Worm (Caenorhabditis elegans) whole organism, young adult: ENCODE results near the gene cest-16.

Experiments
- C06A6.2 ChIP-seq: fragments of 200-800 bp; sonication (Bioruptor generic); conservative IDR thresholded peaks from 2 replicates; pipeline ENCODE4 v1.3.6; 2022; ENCODE audit warnings: missing genetic modification characterization, missing compliant biosample characterization
- C17E4.6 ChIP-seq: fragments of 200-800 bp; sonication (Bioruptor generic); IDR thresholded peaks from 2 replicates; pipeline ENCODE4 v1.3.6; 2022; ENCODE audit warnings: missing genetic modification reagents, missing genetic modification characterization, missing compliant biosample characterization
- F23B12.7 ChIP-seq: sonication (generic microtip); optimal IDR thresholded peaks from 2 replicates; lab custom pipeline; 2017; ENCODE audit warnings: missing genetic modification characterization, mild to moderate bottlenecking, missing compliant biosample characterization, antibody characterized with exemption, moderate library complexity; ENCODE audit not compliant: insufficient read depth
- F57C9.4 ChIP-seq: sonication (generic microtip); optimal IDR thresholded peaks from 2 replicates; lab custom pipeline; 2017; ENCODE audit warnings: mild to moderate bottlenecking, missing genetic modification characterization, missing compliant biosample characterization
- K12H6.12 ChIP-seq: fragments of 200-800 bp; sonication (Bioruptor generic); optimal IDR thresholded peaks from 2 replicates; lab custom pipeline; 2018; ENCODE audit warnings: mild to moderate bottlenecking, missing genetic modification characterization, missing compliant biosample characterization
- Y95B8A.8 ChIP-seq: fragments of 200-800 bp; sonication (Bioruptor generic); IDR thresholded peaks from 2 replicates; pipeline ENCODE4 v1.3.6; 2022; ENCODE audit warnings: missing genetic modification reagents, missing genetic modification characterization, missing compliant biosample characterization
- ZK185.1 ChIP-seq: sonication (generic microtip); optimal IDR thresholded peaks from 2 replicates; lab custom pipeline; 2016; ENCODE audit warnings: mild to moderate bottlenecking, missing genetic modification characterization, missing compliant biosample characterization; ENCODE audit not compliant: poor library complexity, severe bottlenecking
- atf-7 ChIP-seq: sonication (generic microtip); optimal IDR thresholded peaks from 2 replicates; lab custom pipeline; 2017; ENCODE audit warnings: mild to moderate bottlenecking, missing genetic modification characterization, missing compliant biosample characterization
- cebp-1 ChIP-seq, 2 experiments: fragments of 200-800 bp in 1 of 2; sonication (Bioruptor generic) in 1 of 2; sonication (generic microtip) in 1 of 2; IDR thresholded peaks in 1 of 2; optimal IDR thresholded peaks in 1 of 2; 2 replicates each; pipeline versions ENCODE4 v1.3.6 to Lab custom; 2017 to 2022; ENCODE audit warnings: missing compliant biosample characterization in 2 of 2, missing genetic modification characterization in 2 of 2, mild to moderate bottlenecking in 1 of 2, missing genetic modification reagents in 1 of 2, moderate library complexity in 1 of 2
- ceh-27 ChIP-seq: fragments of 200-800 bp; sonication (Bioruptor generic); optimal IDR thresholded peaks from 2 replicates; lab custom pipeline; 2018; ENCODE audit warnings: mild to moderate bottlenecking, missing genetic modification characterization, moderate library complexity, missing compliant biosample characterization
- egrh-3 ChIP-seq: fragments of 200-800 bp; sonication (Bioruptor generic); IDR thresholded peaks from 2 replicates; pipeline ENCODE4 v1.3.6; 2022; ENCODE audit warnings: missing genetic modification reagents, missing genetic modification characterization, missing compliant biosample characterization
- ets-4 ChIP-seq: fragments of 200-800 bp; sonication (Bioruptor generic); optimal IDR thresholded peaks from 2 replicates; lab custom pipeline; 2018; ENCODE audit warnings: mild to moderate bottlenecking, missing genetic modification characterization, missing compliant biosample characterization
- gei-17 ChIP-seq: fragments of 200-800 bp; sonication (Bioruptor generic); optimal IDR thresholded peaks from 2 replicates; lab custom pipeline; 2018; ENCODE audit warnings: mild to moderate bottlenecking, missing genetic modification characterization, missing compliant biosample characterization
- hmg-1.2 ChIP-seq: fragments of 200-800 bp; sonication (Bioruptor generic); IDR thresholded peaks from 2 replicates; pipeline ENCODE4 v1.3.6; 2022; ENCODE audit warnings: missing genetic modification reagents, missing genetic modification characterization, missing compliant biosample characterization
- hsf-1 ChIP-seq: fragments of 200-800 bp; sonication (Bioruptor generic); IDR thresholded peaks from 2 replicates; pipeline ENCODE4 v1.3.6; 2022; ENCODE audit warnings: missing genetic modification reagents, missing genetic modification characterization, missing compliant biosample characterization
- lag-1 ChIP-seq: fragments of 200-800 bp; sonication (Bioruptor generic); IDR thresholded peaks from 2 replicates; pipeline ENCODE4 v1.3.6; 2022; ENCODE audit warnings: missing genetic modification reagents, missing genetic modification characterization, missing compliant biosample characterization
- let-526 ChIP-seq: fragments of 200-800 bp; sonication (Bioruptor generic); IDR thresholded peaks from 2 replicates; pipeline ENCODE4 v1.3.6; 2022; ENCODE audit warnings: missing genetic modification reagents, missing genetic modification characterization, missing compliant biosample characterization
- let-607 ChIP-seq, 2 experiments: fragments of 200-800 bp in 1 of 2; sonication (Bioruptor generic) in 1 of 2; sonication (generic microtip) in 1 of 2; optimal IDR thresholded peaks; 2 replicates each; lab custom pipeline; 2016 to 2018; ENCODE audit warnings: mild to moderate bottlenecking in 2 of 2, missing compliant biosample characterization in 2 of 2, missing genetic modification characterization in 2 of 2, moderate library complexity in 2 of 2, missing genotype in 1 of 2
- lsl-1 ChIP-seq: fragments of 200-800 bp; sonication (Bioruptor generic); optimal IDR thresholded peaks from 2 replicates; lab custom pipeline; 2018; ENCODE audit warnings: mild to moderate bottlenecking, missing genetic modification characterization, moderate library complexity, missing compliant biosample characterization
- nfyb-1 ChIP-seq: fragments of 200-800 bp; sonication (Bioruptor generic); IDR thresholded peaks from 2 replicates; pipeline ENCODE4 v1.3.6; 2022; ENCODE audit warnings: missing genetic modification reagents, missing genetic modification characterization, missing compliant biosample characterization
- nhr-80 ChIP-seq: sonication (generic microtip); optimal IDR thresholded peaks from 2 replicates; lab custom pipeline; 2016; ENCODE audit warnings: missing genetic modification characterization, missing compliant biosample characterization
- nhr-90 ChIP-seq: sonication (generic microtip); optimal IDR thresholded peaks from 2 replicates; lab custom pipeline; 2016; ENCODE audit warnings: missing genotype, mild to moderate bottlenecking, missing genetic modification characterization, missing compliant biosample characterization
- repo-1 ChIP-seq: sonication (generic microtip); optimal IDR thresholded peaks from 2 replicates; lab custom pipeline; 2017; ENCODE audit warnings: mild to moderate bottlenecking, missing genetic modification characterization, missing compliant biosample characterization
- snpc-3.4 ChIP-seq: sonication (generic microtip); optimal IDR thresholded peaks from 2 replicates; lab custom pipeline; 2017; ENCODE audit warnings: missing genetic modification characterization, mild to moderate bottlenecking, missing compliant biosample characterization, antibody characterized with exemption, moderate library complexity, missing genotype, missing genetic modification reagents
- snpc-4 ChIP-seq, 5 experiments: fragments of 150-350 bp in 1 of 5; sonication (generic microtip) in 4 of 5; optimal IDR thresholded peaks; 2 replicates each; lab custom pipeline; 2014 to 2018; ENCODE audit warnings: missing genetic modification characterization in 5 of 5, missing biosample characterization in 3 of 5, antibody characterized with exemption in 2 of 5, mild to moderate bottlenecking in 2 of 5, missing compliant biosample characterization in 2 of 5, missing genotype in 2 of 5, moderate library complexity in 2 of 5, missing genetic modification reagents in 1 of 5
- tlf-1 ChIP-seq: fragments of 200-800 bp; sonication (Bioruptor generic); optimal IDR thresholded peaks from 2 replicates; lab custom pipeline; 2018; ENCODE audit warnings: mild to moderate bottlenecking, missing genetic modification characterization, missing compliant biosample characterization
- unc-62 ChIP-seq: fragments of 150-350 bp; optimal IDR thresholded peaks from 2 replicates; lab custom pipeline; 2014; ENCODE audit warnings: missing biosample characterization, missing genetic modification reagents, missing genetic modification characterization
- zfh-2 ChIP-seq: fragments of 200-800 bp; sonication (Bioruptor generic); conservative IDR thresholded peaks from 2 replicates; pipeline ENCODE4 v1.3.6; 2022; ENCODE audit warnings: missing genetic modification reagents, missing genetic modification characterization, missing compliant biosample characterization
- ztf-22 ChIP-seq: fragments of 200-800 bp; sonication (Bioruptor generic); optimal IDR thresholded peaks from 2 replicates; lab custom pipeline; 2018; ENCODE audit warnings: mild to moderate bottlenecking, missing genetic modification characterization, moderate library complexity, missing compliant biosample characterization
- ztf-3 ChIP-seq: fragments of 200-800 bp; sonication (Bioruptor generic); optimal IDR thresholded peaks from 2 replicates; lab custom pipeline; 2018; ENCODE audit warnings: mild to moderate bottlenecking, missing genetic modification characterization, missing compliant biosample characterization
- ztf-6 ChIP-seq: fragments of 200-800 bp; sonication (Bioruptor generic); IDR thresholded peaks from 2 replicates; pipeline ENCODE4 v1.3.6; 2022; ENCODE audit warnings: missing genetic modification reagents, missing genetic modification characterization, missing compliant biosample characterization

Gene cest-16

DNA sequence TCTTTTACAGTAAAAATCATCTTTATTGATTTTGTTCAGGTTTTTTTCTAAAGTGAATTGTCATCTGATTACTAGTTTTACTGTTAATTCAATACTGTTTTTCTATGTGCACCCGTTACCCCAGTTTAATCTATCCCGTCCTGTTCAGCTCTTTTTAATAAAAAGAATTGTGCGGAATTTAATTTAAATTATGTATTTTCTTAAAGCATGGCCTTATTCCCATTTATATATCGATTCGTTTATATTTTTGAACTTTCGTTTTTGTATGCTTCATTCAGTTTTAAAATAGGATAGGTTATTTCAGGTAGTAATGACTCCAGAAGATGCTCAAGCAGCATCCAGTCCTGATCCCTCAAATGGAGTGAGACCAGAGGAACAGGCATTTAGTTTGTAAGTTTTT is 33.0 kb upstream of the cest-16 start, which contains the start of gene W05H9.2:
Gene W05H9.2 (plus strand): TSS at position 301 of the 400 bp plus-strand sequence.
- no peak for TF ChIP-seq egrh-3
- TF ChIP-seq lsl-1 (GFP tag; lab: Kevin White, UChicago): no peak
- TF ChIP-seq zfh-2 (GFP tag; lab: Robert Waterston, UW): no peak

DNA sequence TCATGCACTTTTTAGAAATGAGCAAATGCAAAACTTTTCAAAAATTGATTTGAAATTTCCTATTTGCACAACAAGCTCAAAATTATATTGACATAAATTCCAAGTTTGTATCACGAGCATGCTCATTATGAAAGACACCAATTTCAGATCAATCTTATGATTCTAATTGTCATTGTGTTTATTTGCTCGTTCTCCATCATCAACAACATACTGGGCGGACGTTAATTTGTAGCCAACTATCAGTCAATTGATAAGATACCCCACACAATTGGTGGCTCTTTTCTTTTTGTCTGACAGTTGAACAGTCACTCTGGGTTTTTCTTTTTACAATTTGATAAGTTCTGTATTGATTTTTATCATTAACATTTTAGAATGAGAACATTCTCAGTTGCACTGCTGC is 28.0 kb upstream of the cest-16 start, which contains the start of gene lro-1:
Gene lro-1 (plus strand): TSS at position 372 of the 400 bp plus-strand sequence.
- TF ChIP-seq atf-7 (peak; percentile 68), ZK185.1 (tag; lab: Kevin White, UChicago) (peak; percentile 21), K12H6.12 (tag; lab: Kevin White, UChicago) (no peak), nhr-80 (tag; lab: Kevin White, UChicago) (peak; percentile 94), unc-62 (peak; percentile 57), tlf-1 (peak; percentile 33), C17E4.6 (GFP tag; lab: Robert Waterston, UW) (no peak), ztf-3 (no peak), ceh-27 (no peak), F57C9.4 (tag; lab: Kevin White, UChicago) (no peak), let-607 (tag; optimal IDR thresholded peaks at IDR 0.05; lab: Kevin White, UChicago) (peak; percentile 9 to 53), repo-1 (tag; lab: Kevin White, UChicago) (no peak), gei-17 (GFP tag; lab: Kevin White, UChicago) (peak; percentile 2), ets-4 (GFP tag; lab: Kevin White, UChicago) (peak; percentile 70), C06A6.2 (no peak), snpc-4 (GFP tag; optimal IDR thresholded peaks at IDR 0.05; lab: Kevin White, UChicago) (no peak), snpc-4 (tag; optimal IDR thresholded peaks at IDR 0.05; lab: Kevin White, UChicago) (peak in 1 of 4 experiments; percentile 8), ztf-22 (GFP tag; lab: Kevin White, UChicago) (no peak), cebp-1 (GFP tag; IDR thresholded peaks at IDR 0.05; lab: Robert Waterston, UW) (no peak), cebp-1 (tag; optimal IDR thresholded peaks at IDR 0.05; lab: Kevin White, UChicago) (peak; percentile 75), ztf-6 (GFP tag; lab: Robert Waterston, UW) (no peak), hmg-1.2 (GFP tag; lab: Robert Waterston, UW) (no peak), lag-1 (GFP tag; lab: Robert Waterston, UW) (no peak), let-526 (GFP tag; lab: Robert Waterston, UW) (peak; percentile 37; the same call in 1 of the 2 replicates), nhr-90 (tag; lab: Kevin White, UChicago) (no peak)

ce11 chrX:6273772-6274171 is 26.0 kb upstream of the cest-16 start:
- 0 out of 2 replicates have a peak, but pooled peaks have one; percentile 12 for TF ChIP-seq nfyb-1
- TF ChIP-seq repo-1 (tag; lab: Kevin White, UChicago): peak; percentile 21
- TF ChIP-seq F23B12.7 (tag; lab: Kevin White, UChicago): no peak

ce11 chrX:6274270-6274669 is 25.5 kb upstream of the cest-16 start:
- TF ChIP-seq snpc-3.4 (tag; lab: Kevin White, UChicago) (no peak), cebp-1 (GFP tag; IDR thresholded peaks at IDR 0.05; lab: Robert Waterston, UW) (0 out of 2 replicates have a peak, but pooled peaks have one; percentile 8), cebp-1 (tag; optimal IDR thresholded peaks at IDR 0.05; lab: Kevin White, UChicago) (no peak), unc-62 (peak; percentile 43), Y95B8A.8 (no peak), nhr-80 (tag; lab: Kevin White, UChicago) (peak; percentile 41), hsf-1 (no peak)
